Worm (Caenorhabditis elegans) whole organism, L2 larva: ENCODE results near the gene odr-3.

Source experiments
- blmp-1 ChIP-seq: sonication (generic microtip); optimal IDR thresholded peaks from 2 replicates; lab custom pipeline; 2017; ENCODE audit warnings: missing genetic modification characterization, mild to moderate bottlenecking, missing compliant biosample characterization, antibody characterized with exemption, moderate library complexity; ENCODE audit not compliant: insufficient read depth
- ceh-82 ChIP-seq: fragments of 150-350 bp; optimal IDR thresholded peaks from 2 replicates; lab custom pipeline; 2014; ENCODE audit warnings: missing biosample characterization, missing genetic modification characterization
- nhr-12 ChIP-seq: fragments of 150-350 bp; optimal IDR thresholded peaks from 2 replicates; lab custom pipeline; 2014; ENCODE audit warnings: missing biosample characterization, missing genetic modification characterization
- nhr-23 ChIP-seq: fragments of 150-350 bp; optimal IDR thresholded peaks from 2 replicates; lab custom pipeline; 2014; ENCODE audit warnings: missing biosample characterization, missing genetic modification reagents, missing genetic modification characterization
- nhr-237 ChIP-seq: fragments of 150-350 bp; optimal IDR thresholded peaks from 2 replicates; lab custom pipeline; 2014; ENCODE audit warnings: missing biosample characterization, missing genetic modification characterization
- ztf-4 ChIP-seq: fragments of 150-350 bp; optimal IDR thresholded peaks from 2 replicates; lab custom pipeline; 2014; ENCODE audit warnings: missing biosample characterization, missing genetic modification characterization

- TF ChIP-seq blmp-1: no peak
- no peak for TF ChIP-seq nhr-12 (tag; lab: Kevin White, UChicago)
- TF ChIP-seq nhr-237 (tag; lab: Kevin White, UChicago): no peak
- TF ChIP-seq ztf-4 (tag; lab: Kevin White, UChicago): no peak
- TF ChIP-seq ceh-82 (tag; lab: Kevin White, UChicago): no peak
- no peak for TF ChIP-seq nhr-23
Observed at ce11 chrV:13272275-13272674, 22.9 kb upstream of the odr-3 start.
